Worm (Caenorhabditis elegans): Measurements from ENCODE around the gene dnj-23.

DNA sequence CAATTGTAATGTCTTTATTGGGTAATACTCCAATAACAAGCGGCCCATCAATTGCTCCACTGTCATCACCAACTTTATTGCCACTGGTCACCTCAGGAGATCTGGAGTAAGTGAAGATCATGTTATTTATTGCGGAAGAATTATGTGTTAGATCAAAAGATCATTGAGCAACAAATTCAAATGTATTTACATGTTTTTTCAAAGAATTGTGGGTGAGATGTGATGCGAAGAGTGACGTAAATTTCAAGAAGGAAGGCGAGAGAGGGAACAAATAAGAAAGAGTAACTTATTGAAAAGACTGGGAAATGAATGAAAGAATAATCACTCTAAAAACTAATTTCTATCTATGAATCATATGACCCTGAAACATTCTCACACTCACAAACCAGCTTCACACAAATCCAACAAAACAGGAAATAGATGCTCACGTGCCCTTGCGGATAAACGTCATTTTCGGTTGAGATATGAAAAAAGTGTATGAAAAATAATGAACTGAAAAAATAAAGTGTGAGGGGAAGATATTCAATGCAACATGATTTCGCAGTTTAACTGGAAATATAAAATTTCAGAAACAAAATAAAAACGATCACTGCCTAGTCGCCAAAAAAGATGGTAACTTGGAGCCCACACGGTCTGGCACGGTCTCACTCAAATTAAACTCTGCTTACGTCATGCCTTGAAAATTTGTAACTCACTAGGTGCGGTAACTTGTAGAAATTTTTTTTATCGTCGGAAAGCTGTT, 12.6 kb upstream of the dnj-23 start:
- TF ChIP-seq him-1 (tag; optimal IDR thresholded peaks at IDR 0.05) = no peak
- TF ChIP-seq dao-5 (tag; optimal IDR thresholded peaks at IDR 0.05) = no peak
- TF ChIP-seq W03F9.2 (tag; optimal IDR thresholded peaks at IDR 0.05) = no peak
